Worm (Caenorhabditis elegans): Measurements from ENCODE around the gene lgc-6.

DNA sequence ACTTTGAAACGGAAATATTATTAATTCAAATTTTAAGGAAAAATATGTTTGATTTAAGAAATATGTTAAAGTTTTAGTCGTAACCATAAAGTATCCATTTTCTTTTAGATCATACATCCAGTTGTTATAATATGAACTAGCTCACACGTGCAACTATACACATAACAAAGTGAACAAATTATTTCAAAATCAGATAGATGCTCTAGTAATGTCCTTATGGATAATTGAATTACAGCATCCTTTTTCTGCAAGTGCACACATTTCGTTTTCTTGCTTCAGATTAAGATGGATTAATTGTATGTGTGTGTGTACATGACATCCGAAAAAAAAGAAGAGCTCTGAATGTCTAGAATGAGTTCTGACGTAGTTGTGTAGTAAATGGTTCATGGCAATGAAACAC lies 45.9 kb downstream of the lgc-6 start:
- TF ChIP-seq nhr-6 (tag; optimal IDR thresholded peaks at IDR 0.05) (no peak), nhr-129 (tag; optimal IDR thresholded peaks at IDR 0.05) (no peak), F13H6.1 (tag; optimal IDR thresholded peaks at IDR 0.05) (no peak), nhr-25 (tag; optimal IDR thresholded peaks at IDR 0.05) (no peak), nhr-10 (tag; optimal IDR thresholded peaks at IDR 0.05) (no peak), ceh-82 (tag; optimal IDR thresholded peaks at IDR 0.05) (no peak), sma-3 (GFP tag; optimal IDR thresholded peaks at IDR 0.05) (no peak), sma-9 (GFP tag; optimal IDR thresholded peaks at IDR 0.05) (no peak), sma-9 (tag; optimal IDR thresholded peaks at IDR 0.05) (no peak)

Data from whole organism, L2 larva.